Fruit fly (Drosophila melanogaster) whole organism, embryonic: ENCODE measurements around the gene eIF3h.

Source experiments
- Abd-B ChIP-seq: fragments of 200-800 bp; sonication (Bioruptor generic); optimal IDR thresholded peaks from 2 replicates; lab custom pipeline; 2018; ENCODE audit warnings: missing biosample characterization, mild to moderate bottlenecking, missing genetic modification characterization, moderate library complexity
- B-H2 ChIP-seq: fragments of 200-800 bp; sonication (Bioruptor generic); optimal IDR thresholded peaks from 2 replicates; lab custom pipeline; 2018; ENCODE audit warnings: missing biosample characterization, mild to moderate bottlenecking, missing genetic modification characterization
- Bgb ChIP-seq: fragments of 200-800 bp; sonication (Bioruptor generic); IDR thresholded peaks from 2 replicates; pipeline ENCODE4 v1.3.6; 2022; ENCODE audit warnings: missing biosample characterization, missing genetic modification characterization; ENCODE audit not compliant: partially characterized antibody
- CG12391 ChIP-seq: fragments of 200-800 bp; sonication (Bioruptor generic); optimal IDR thresholded peaks from 3 replicates; lab custom pipeline; 2018; ENCODE audit warnings: missing biosample characterization, mild to moderate bottlenecking, missing genetic modification characterization, moderate library complexity
- CG13296 ChIP-seq: fragments of 200-800 bp; sonication (Bioruptor generic); optimal IDR thresholded peaks from 3 replicates; lab custom pipeline; 2018; ENCODE audit warnings: missing biosample characterization, mild to moderate bottlenecking, missing genetic modification characterization
- CG17385 ChIP-seq: fragments of 200-800 bp; sonication (Bioruptor generic); optimal IDR thresholded peaks from 3 replicates; lab custom pipeline; 2018; ENCODE audit warnings: missing biosample characterization, mild to moderate bottlenecking, missing genetic modification characterization
- CG17568 ChIP-seq: fragments of 200-800 bp; sonication (Bioruptor generic); optimal IDR thresholded peaks from 2 replicates; lab custom pipeline; 2018; ENCODE audit warnings: missing biosample characterization, mild to moderate bottlenecking, missing genetic modification characterization, moderate library complexity
- CG1832 ChIP-seq: fragments of 200-800 bp; sonication (Bioruptor generic); optimal IDR thresholded peaks from 2 replicates; lab custom pipeline; 2017; ENCODE audit warnings: missing biosample characterization, mild to moderate bottlenecking, missing genetic modification characterization, inconsistent platforms
- CG2678 ChIP-seq: fragments of 200-800 bp; sonication (Bioruptor generic); optimal IDR thresholded peaks from 3 replicates; lab custom pipeline; 2019; ENCODE audit warnings: missing biosample characterization, mild to moderate bottlenecking, missing genetic modification characterization, moderate library complexity
- CG3407 ChIP-seq: fragments of 200-800 bp; sonication (Bioruptor generic); optimal IDR thresholded peaks from 2 replicates; lab custom pipeline; 2018; ENCODE audit warnings: missing biosample characterization, mild to moderate bottlenecking, missing genetic modification characterization
- CG4404 ChIP-seq: fragments of 200-800 bp; sonication (Bioruptor generic); IDR thresholded peaks from 2 replicates; pipeline ENCODE4 v1.3.6; 2022; ENCODE audit warnings: missing biosample characterization, missing genetic modification characterization
- CG4854 ChIP-seq: fragments of 200-800 bp; sonication (Bioruptor generic); optimal IDR thresholded peaks from 2 replicates; lab custom pipeline; 2016; ENCODE audit warnings: missing biosample characterization, missing genetic modification characterization, inconsistent platforms
- CG5180 ChIP-seq: fragments of 200-800 bp; sonication (Bioruptor generic); optimal IDR thresholded peaks from 3 replicates; lab custom pipeline; 2017; ENCODE audit warnings: missing biosample characterization, missing genetic modification characterization, mild to moderate bottlenecking, moderate library complexity, missing genetic modification reagents
- CG7556 ChIP-seq: fragments of 200-800 bp; sonication (Bioruptor generic); optimal IDR thresholded peaks from 2 replicates; lab custom pipeline; 2017; ENCODE audit warnings: missing biosample characterization, mild to moderate bottlenecking, missing genetic modification characterization
- CG7928 ChIP-seq: fragments of 200-800 bp; sonication (Bioruptor generic); optimal IDR thresholded peaks from 2 replicates; lab custom pipeline; 2017; ENCODE audit warnings: missing biosample characterization, mild to moderate bottlenecking, missing genetic modification characterization
- CG8290 ChIP-seq, 3 experiments: fragments of 200-800 bp; sonication (Bioruptor generic); optimal IDR thresholded peaks; 2 replicates each; lab custom pipeline; 2016 to 2019; ENCODE audit warnings: missing biosample characterization in 3 of 3, missing genetic modification characterization in 3 of 3, mild to moderate bottlenecking in 2 of 3, moderate library complexity in 1 of 3
- CG9215 ChIP-seq: fragments of 200-800 bp; sonication (Bioruptor generic); IDR thresholded peaks from 2 replicates; pipeline ENCODE4 v1.3.6; 2022; ENCODE audit warnings: missing biosample characterization, missing genetic modification characterization
- Chrac-16 ChIP-seq: fragments of 200-800 bp; sonication (Bioruptor generic); optimal IDR thresholded peaks from 3 replicates; lab custom pipeline; 2016; ENCODE audit warnings: missing biosample characterization, missing genetic modification characterization
- D19A ChIP-seq: fragments of 200-800 bp; optimal IDR thresholded peaks from 3 replicates; lab custom pipeline; 2019; ENCODE audit warnings: missing biosample characterization, mild to moderate bottlenecking, missing genetic modification characterization, moderate library complexity
- Dip2 ChIP-seq: fragments of 200-800 bp; sonication (Bioruptor generic); IDR thresholded peaks from 2 replicates; pipeline ENCODE4 v1.3.6; 2022; ENCODE audit warnings: missing biosample characterization, missing genetic modification characterization
- MTF-1 ChIP-seq: fragments of 200-800 bp; sonication (Bioruptor generic); optimal IDR thresholded peaks from 2 replicates; lab custom pipeline; 2018; ENCODE audit warnings: missing biosample characterization, mild to moderate bottlenecking, missing genetic modification characterization, borderline replicate concordance
- Opbp ChIP-seq: fragments of 200-800 bp; sonication (Bioruptor generic); IDR thresholded peaks from 3 replicates; pipeline ENCODE4 v1.3.6; 2022; ENCODE audit warnings: missing biosample characterization, missing genetic modification characterization; ENCODE audit not compliant: partially characterized antibody
- Pdp1 ChIP-seq, 2 experiments: fragments of 200-800 bp; sonication (Bioruptor generic); optimal IDR thresholded peaks; 3 replicates each; lab custom pipeline; 2016; ENCODE audit warnings: missing biosample characterization in 2 of 2, missing genetic modification characterization in 2 of 2, mild to moderate bottlenecking in 1 of 2, moderate library complexity in 1 of 2
- Rfx ChIP-seq: fragments of 200-800 bp; sonication (Bioruptor generic); IDR thresholded peaks from 2 replicates; pipeline ENCODE4 v1.3.6; 2022; ENCODE audit warnings: missing biosample characterization, missing genetic modification characterization
- Scr ChIP-seq: fragments of 200-800 bp; sonication (Bioruptor generic); IDR thresholded peaks from 2 replicates; pipeline ENCODE4 v1.3.6; 2022; ENCODE audit warnings: missing biosample characterization, missing genetic modification characterization; ENCODE audit not compliant: partially characterized antibody
- Stat92E ChIP-seq, 3 experiments: fragments of >200 bp in 2 of 3; fragments of 200-800 bp in 1 of 3; sonication (Bioruptor generic) in 1 of 3; optimal IDR thresholded peaks; 2 replicates each; lab custom pipeline; 2017 to 2019; ENCODE audit warnings: missing biosample characterization in 3 of 3, missing genetic modification characterization in 3 of 3, mild to moderate bottlenecking in 1 of 3, moderate library complexity in 1 of 3
- Xrp1 ChIP-seq: fragments of 200-800 bp; sonication (Bioruptor generic); IDR thresholded peaks from 2 replicates; pipeline ENCODE4 v1.3.6; 2022; ENCODE audit warnings: missing biosample characterization, missing genetic modification characterization
- az2 ChIP-seq: fragments of 200-800 bp; sonication (Bioruptor generic); optimal IDR thresholded peaks from 3 replicates; lab custom pipeline; 2016; ENCODE audit warnings: missing biosample characterization, missing genetic modification characterization
- bbx ChIP-seq: fragments of 200-800 bp; sonication (Bioruptor generic); IDR thresholded peaks from 2 replicates; pipeline ENCODE4 v1.3.6; 2022; ENCODE audit warnings: missing biosample characterization, missing genetic modification characterization; ENCODE audit not compliant: partially characterized antibody
- bowl ChIP-seq: fragments of 200-800 bp; sonication (Bioruptor generic); IDR thresholded peaks from 2 replicates; pipeline ENCODE4 v1.3.6; 2022; ENCODE audit warnings: missing biosample characterization, missing genetic modification characterization
- cwo ChIP-seq: fragments of 200-800 bp; sonication (Bioruptor generic); optimal IDR thresholded peaks from 3 replicates; lab custom pipeline; 2017; ENCODE audit warnings: missing biosample characterization, missing genetic modification characterization, mild to moderate bottlenecking, moderate library complexity, missing genetic modification reagents
- en ChIP-seq: fragments of 200-800 bp; sonication (Bioruptor generic); optimal IDR thresholded peaks from 2 replicates; lab custom pipeline; 2016; ENCODE audit warnings: missing biosample characterization, missing genetic modification characterization
- fru ChIP-seq: fragments of >200 bp; optimal IDR thresholded peaks from 2 replicates; lab custom pipeline; 2017
- gem ChIP-seq: fragments of 200-800 bp; sonication (Bioruptor generic); optimal IDR thresholded peaks from 2 replicates; lab custom pipeline; 2019; ENCODE audit warnings: missing biosample characterization, mild to moderate bottlenecking, missing genetic modification characterization, moderate library complexity
- org-1 ChIP-seq: fragments of 200-800 bp; sonication (Bioruptor generic); optimal IDR thresholded peaks from 2 replicates; lab custom pipeline; 2017; ENCODE audit warnings: missing biosample characterization, missing genetic modification characterization
- pb ChIP-seq: fragments of 200-800 bp; sonication (Bioruptor generic); optimal IDR thresholded peaks from 3 replicates; lab custom pipeline; 2016; ENCODE audit warnings: missing biosample characterization, missing genetic modification characterization
- pho ChIP-seq: fragments of 200-800 bp; sonication (Bioruptor generic); optimal IDR thresholded peaks from 2 replicates; lab custom pipeline; 2016; ENCODE audit warnings: missing biosample characterization, missing genetic modification characterization
- seq ChIP-seq: fragments of 200-800 bp; sonication (Bioruptor generic); IDR thresholded peaks from 2 replicates; pipeline ENCODE4 v1.3.6; 2022; ENCODE audit warnings: missing biosample characterization, missing genetic modification characterization
- so ChIP-seq: fragments of 200-800 bp; sonication (Bioruptor generic); IDR thresholded peaks from 3 replicates; pipeline ENCODE4 v1.3.6; 2022; ENCODE audit warnings: missing biosample characterization, missing genetic modification characterization
- sug ChIP-seq: fragments of 200-800 bp; optimal IDR thresholded peaks from 2 replicates; lab custom pipeline; 2019; ENCODE audit warnings: missing biosample characterization, mild to moderate bottlenecking, missing genetic modification characterization, moderate library complexity
- tna ChIP-seq: fragments of 200-800 bp; sonication (Bioruptor generic); IDR thresholded peaks from 2 replicates; pipeline ENCODE4 v1.3.6; 2022; ENCODE audit warnings: missing biosample characterization, missing genetic modification characterization; ENCODE audit not compliant: partially characterized antibody
- z ChIP-seq: fragments of 200-800 bp; sonication (Bioruptor generic); IDR thresholded peaks from 3 replicates; pipeline ENCODE4 v1.3.6; 2022; ENCODE audit warnings: missing biosample characterization, missing genetic modification characterization

Gene eIF3h

dm6 chr2L:5092992-5093695 is 40.2 kb upstream of the eIF3h start, which contains the start of gene Pgant5 (continued):
- TF ChIP-seq Pdp1 (GFP tag; optimal IDR thresholded peaks at IDR 0.05; lab: Kevin White, UChicago), result peak in 1 of 2 experiments; percentile 29
- peak; percentile 20 for TF ChIP-seq MTF-1 (GFP tag; lab: Kevin White, UChicago)
- TF ChIP-seq sug (tag; lab: Kevin White, UChicago), result no peak
- no peak for TF ChIP-seq D19A (tag; lab: Kevin White, UChicago)
- TF ChIP-seq Bgb, result peak; percentile 31; the same call in 1 of the 2 replicates
- TF ChIP-seq Chrac-16, result no peak
- TF ChIP-seq pb (GFP tag; lab: Kevin White, UChicago), result no peak
- TF ChIP-seq CG2678 (tag; lab: Kevin White, UChicago), result peak; percentile 30
- TF ChIP-seq en, result no peak
- peak; percentile 45 for TF ChIP-seq cwo
- TF ChIP-seq CG4404 (GFP tag; lab: Robert Waterston, UW), result no peak
- TF ChIP-seq fru (lab: Kevin White, UChicago), result no peak
- TF ChIP-seq Xrp1, result no peak
- peak; percentile 20; the same call in 1 of the 2 replicates for TF ChIP-seq Rfx
- no peak for TF ChIP-seq CG17568 (GFP tag; lab: Kevin White, UChicago)
- no peak for TF ChIP-seq Abd-B (GFP tag; lab: Kevin White, UChicago)
- TF ChIP-seq CG1832 (GFP tag; lab: Kevin White, UChicago), result peak; percentile 77
- TF ChIP-seq CG13296 (GFP tag; lab: Kevin White, UChicago), result peak; percentile 9
- no peak for TF ChIP-seq B-H2 (GFP tag; lab: Kevin White, UChicago)
- TF ChIP-seq CG7928 (GFP tag; lab: Kevin White, UChicago), result no peak
- TF ChIP-seq CG12391, result peak; percentile 47
- no peak for TF ChIP-seq Scr (GFP tag; lab: Robert Waterston, UW)
- TF ChIP-seq Stat92E (GFP tag; optimal IDR thresholded peaks at IDR 0.05; lab: Kevin White, UChicago), result peak in 1 of 3 experiments; percentile 47
- no peak for TF ChIP-seq CG9215 (GFP tag; lab: Robert Waterston, UW)
- TF ChIP-seq CG7556 (GFP tag; lab: Kevin White, UChicago), result peak; percentile 12
- peak; percentile 63 for TF ChIP-seq CG17385
- no peak for TF ChIP-seq org-1 (GFP tag; lab: Kevin White, UChicago)
- no peak for TF ChIP-seq bowl (GFP tag; lab: Robert Waterston, UW)
- peak; percentile 30 for TF ChIP-seq CG5180 (GFP tag; lab: Kevin White, UChicago)
- no peak for TF ChIP-seq CG4854 (GFP tag; lab: Kevin White, UChicago)
- no peak for TF ChIP-seq az2 (GFP tag; lab: Kevin White, UChicago)
- TF ChIP-seq pho (GFP tag; lab: Kevin White, UChicago), result peak; percentile 24
- no peak for TF ChIP-seq CG8290 (GFP tag; optimal IDR thresholded peaks at IDR 0.05; lab: Kevin White, UChicago)
- peak in 1 of 2 experiments; percentile 35 for TF ChIP-seq CG8290 (tag; optimal IDR thresholded peaks at IDR 0.05; lab: Kevin White, UChicago)
- peak; percentile 39; the same call in 1 of the 2 replicates for TF ChIP-seq tna (GFP tag; lab: Robert Waterston, UW)
- TF ChIP-seq gem (tag; lab: Kevin White, UChicago), result no peak
- TF ChIP-seq seq (GFP tag; lab: Robert Waterston, UW), result 0 out of 2 replicates have a peak, but pooled peaks have one; percentile 15
- 0 out of 3 replicates have a peak, but pooled peaks have one; percentile 17 for TF ChIP-seq z (GFP tag; lab: Robert Waterston, UW)
- peak; percentile 46; the same call in 1 of the 2 replicates for TF ChIP-seq bbx (GFP tag; lab: Robert Waterston, UW)
- TF ChIP-seq Dip2, result no peak
- peak; percentile 37; the same call in 1 of the 3 replicates for TF ChIP-seq Opbp
- no peak for TF ChIP-seq so
- no peak for TF ChIP-seq CG3407 (GFP tag; lab: Kevin White, UChicago)
- TF ChIP-seq, all 482 proteins: peak for 121
